Worm (Caenorhabditis elegans) whole organism, L3 larva: ENCODE results near the gene dpy-17.

Experiments
- ama-1 ChIP-seq: fragments of 150-350 bp; optimal IDR thresholded peaks from 2 replicates; lab custom pipeline; 2018
- elt-1 ChIP-seq: fragments of 150-350 bp; optimal IDR thresholded peaks from 2 replicates; lab custom pipeline; 2014; ENCODE audit warnings: missing biosample characterization, missing genetic modification characterization
- lsy-12 ChIP-seq: sonication (generic microtip); optimal IDR thresholded peaks from 2 replicates; lab custom pipeline; 2016; ENCODE audit warnings: mild to moderate bottlenecking, missing genetic modification characterization, missing compliant biosample characterization
- mml-1 ChIP-seq: fragments of 150-350 bp; sonication (generic microtip); optimal IDR thresholded peaks from 3 replicates; lab custom pipeline; 2014; ENCODE audit warnings: missing biosample characterization, missing genetic modification characterization
- tbx-2 ChIP-seq: sonication (generic microtip); optimal IDR thresholded peaks from 2 replicates; lab custom pipeline; 2016; ENCODE audit warnings: mild to moderate bottlenecking, missing genetic modification characterization, missing compliant biosample characterization

- no peak for TF ChIP-seq ama-1 (lab: Kevin White, UChicago)
- TF ChIP-seq tbx-2 (tag; lab: Kevin White, UChicago) = no peak
- no peak for TF ChIP-seq mml-1 (tag; lab: Kevin White, UChicago)
- TF ChIP-seq elt-1 (tag; lab: Kevin White, UChicago) = no peak
- no peak for TF ChIP-seq lsy-12 (tag; lab: Kevin White, UChicago)
These were observed 13.5 kb downstream of the dpy-17 start for ce11 chrIII:5120593-5120992.
